Worm (Caenorhabditis elegans): ENCODE data around the gene eat-2.
A peak's percentile ranks its signal among the peaks of the same experiment; 100 is the strongest.

Gene eat-2

DNA sequence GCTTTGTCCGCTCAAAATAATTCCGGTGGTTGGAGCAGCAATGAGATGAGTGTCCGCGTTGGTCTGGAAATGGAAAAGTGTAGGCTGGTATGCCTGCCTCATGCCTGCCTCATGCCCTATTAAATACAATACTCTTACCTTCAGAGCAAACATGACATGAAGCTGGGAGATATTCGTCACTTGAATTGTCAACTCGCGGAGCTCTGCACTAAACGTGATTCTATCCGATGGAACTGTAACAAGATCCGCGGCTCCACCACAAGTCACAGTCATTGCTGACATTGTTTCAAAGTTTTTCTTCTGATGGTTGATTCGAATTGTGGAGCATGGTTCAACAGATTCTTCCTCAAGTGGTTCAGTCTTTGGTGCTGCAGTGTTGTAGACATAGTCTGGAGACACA, 1.7 kb upstream of the eat-2 start:
- TF ChIP-seq sptf-1 (tag; optimal IDR thresholded peaks at IDR 0.05) (no peak), efl-1 (optimal IDR thresholded peaks at IDR 0.05) (no peak), efl-1 (GFP tag; optimal IDR thresholded peaks at IDR 0.05 in 1 of 2) (peak in 1 of 2 experiments; percentile 67)

DNA sequence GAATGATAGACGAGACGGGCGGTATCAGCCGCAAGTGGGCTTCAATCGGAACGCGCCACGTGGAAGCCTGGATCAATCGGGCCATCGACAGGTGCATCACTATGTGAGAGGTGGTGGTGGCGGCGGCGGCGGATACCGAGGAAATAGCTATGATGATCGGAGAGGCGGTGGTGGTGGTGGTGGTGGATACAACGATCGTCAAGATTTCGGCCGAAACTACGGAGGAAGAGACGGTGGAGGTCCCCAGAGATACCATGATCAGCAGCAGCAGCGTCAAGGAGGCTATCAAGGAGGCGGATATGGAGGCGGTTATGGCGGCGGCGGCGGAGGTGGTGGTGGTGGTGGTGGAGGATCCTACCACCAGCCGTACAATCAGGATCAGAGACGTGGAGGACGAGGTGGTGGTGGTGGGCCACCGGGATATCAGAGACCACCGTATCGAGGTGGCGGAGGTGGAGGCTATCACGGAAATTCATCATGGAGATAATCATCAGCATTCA, 6.0 kb downstream of the eat-2 start:
- TF ChIP-seq nhr-71 (tag; optimal IDR thresholded peaks at IDR 0.05), result no peak
- no peak for TF ChIP-seq ztf-11 (tag; optimal IDR thresholded peaks at IDR 0.05)
- no peak for TF ChIP-seq tlp-1 (tag; optimal IDR thresholded peaks at IDR 0.05)
- no peak for TF ChIP-seq sptf-1 (tag; optimal IDR thresholded peaks at IDR 0.05)
- no peak for TF ChIP-seq lsy-2 (tag; optimal IDR thresholded peaks at IDR 0.05)
- no peak for TF ChIP-seq mef-2 (tag; optimal IDR thresholded peaks at IDR 0.05)
- no peak for TF ChIP-seq fkh-8 (tag; optimal IDR thresholded peaks at IDR 0.05)
- no peak for TF ChIP-seq alr-1 (tag; optimal IDR thresholded peaks at IDR 0.05; ENCODE audit: borderline replicate concordance)
- no peak for TF ChIP-seq zag-1 (tag; optimal IDR thresholded peaks at IDR 0.05)
- TF ChIP-seq hpl-2 (GFP tag; optimal IDR thresholded peaks at IDR 0.05), result no peak
- TF ChIP-seq swsn-7 (tag; optimal IDR thresholded peaks at IDR 0.05), result no peak
- TF ChIP-seq fkh-10 (GFP tag; optimal IDR thresholded peaks at IDR 0.05), result no peak

DNA sequence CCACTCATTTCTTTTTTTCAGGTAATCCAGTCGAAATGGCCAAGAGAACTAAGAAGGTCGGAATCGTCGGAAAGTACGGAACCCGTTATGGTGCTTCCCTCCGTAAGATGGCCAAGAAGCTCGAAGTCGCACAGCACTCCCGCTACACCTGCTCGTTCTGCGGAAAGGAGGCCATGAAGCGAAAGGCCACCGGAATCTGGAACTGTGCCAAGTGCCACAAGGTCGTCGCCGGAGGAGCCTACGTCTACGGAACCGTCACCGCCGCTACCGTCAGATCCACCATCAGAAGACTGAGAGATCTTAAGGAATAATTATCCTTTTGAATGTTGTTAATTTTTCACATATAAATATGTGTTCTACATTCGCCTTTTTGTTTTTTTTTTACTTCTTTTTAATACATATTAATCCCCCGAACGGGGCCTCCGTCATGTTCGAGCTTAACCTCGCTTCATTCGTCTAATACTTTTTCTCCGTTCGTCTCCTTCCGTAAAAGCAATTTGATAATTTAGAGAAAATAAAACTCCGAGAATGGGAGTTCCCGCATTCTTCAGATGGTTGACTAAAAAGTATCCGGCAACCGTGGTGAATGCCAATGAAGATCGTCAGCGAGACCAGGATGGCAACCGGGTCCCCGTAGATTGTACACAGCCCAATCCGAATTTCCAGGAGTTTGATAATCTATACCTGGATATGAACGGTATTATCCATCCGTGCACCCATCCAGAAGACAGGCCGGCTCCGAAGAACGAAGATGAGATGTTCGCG, 16.0 kb downstream of the eat-2 start, which contains the start of the genes rpl-43 and xrn-2:
Gene rpl-43 (plus strand): TSS at position 36 of the 765 bp plus-strand sequence.
Gene xrn-2 (plus strand): TSS at position 510 of the 765 bp plus-strand sequence.
- TF ChIP-seq nhr-28 (tag; optimal IDR thresholded peaks at IDR 0.05) (no peak), tlp-1 (tag; optimal IDR thresholded peaks at IDR 0.05) (no peak), skn-1 (tag; optimal IDR thresholded peaks at IDR 0.05) (no peak), snpc-4 (tag; optimal IDR thresholded peaks at IDR 0.05) (no peak), mdl-1 (tag; optimal IDR thresholded peaks at IDR 0.05) (no peak), elt-3 (tag; optimal IDR thresholded peaks at IDR 0.05) (no peak), efl-1 (optimal IDR thresholded peaks at IDR 0.05) (peak; percentile 12 to 19), efl-1 (GFP tag; optimal IDR thresholded peaks at IDR 0.05 in 1 of 2) (peak in 1 of 2 experiments; percentile 81), dsc-1 (tag; optimal IDR thresholded peaks at IDR 0.05) (no peak), zag-1 (tag; optimal IDR thresholded peaks at IDR 0.05) (no peak), lir-3 (tag; optimal IDR thresholded peaks at IDR 0.05; ENCODE audit: poor library complexity) (no peak), unc-130 (tag; optimal IDR thresholded peaks at IDR 0.05) (no peak), swsn-7 (tag; optimal IDR thresholded peaks at IDR 0.05) (no peak), nhr-77 (tag; optimal IDR thresholded peaks at IDR 0.05) (peak; percentile 23), nhr-71 (tag; optimal IDR thresholded peaks at IDR 0.05) (no peak), fkh-4 (tag; optimal IDR thresholded peaks at IDR 0.05; ENCODE audit: borderline replicate concordance) (no peak), tbx-2 (tag; optimal IDR thresholded peaks at IDR 0.05) (no peak), irx-1 (tag; optimal IDR thresholded peaks at IDR 0.05) (no peak), nhr-90 (tag; optimal IDR thresholded peaks at IDR 0.05; ENCODE audit: poor library complexity) (peak; percentile 13), F16B12.6 (tag; optimal IDR thresholded peaks at IDR 0.05) (no peak), alr-1 (tag; optimal IDR thresholded peaks at IDR 0.05; ENCODE audit: borderline replicate concordance) (no peak), mab-9 (GFP tag; IDR thresholded peaks at IDR 0.05) (no peak), sup-37 (GFP tag; optimal IDR thresholded peaks at IDR 0.05) (no peak), mep-1 (tag; optimal IDR thresholded peaks at IDR 0.05) (no peak), lsy-2 (tag; optimal IDR thresholded peaks at IDR 0.05) (peak in 1 of 2 experiments; percentile 30), pax-3 (tag; optimal IDR thresholded peaks at IDR 0.05) (no peak), ets-5 (GFP tag; IDR thresholded peaks at IDR 0.05) (no peak), aly-2 (tag; optimal IDR thresholded peaks at IDR 0.05) (no peak), xbp-1 (tag; optimal IDR thresholded peaks at IDR 0.05) (no peak), nhr-12 (tag; optimal IDR thresholded peaks at IDR 0.05) (no peak), ceh-63 (GFP tag; optimal IDR thresholded peaks at IDR 0.05) (no peak), lin-39 (tag; optimal IDR thresholded peaks at IDR 0.05) (no peak), C16A3.4 (tag; optimal IDR thresholded peaks at IDR 0.05) (no peak), nhr-47 (tag; optimal IDR thresholded peaks at IDR 0.05) (peak; percentile 37), pag-3 (tag; optimal IDR thresholded peaks at IDR 0.05; ENCODE audit: borderline replicate concordance, insufficient read depth) (no peak), unc-86 (tag; optimal IDR thresholded peaks at IDR 0.05) (no peak), unc-62 (GFP tag; optimal IDR thresholded peaks at IDR 0.05) (no peak), hpl-2 (GFP tag; optimal IDR thresholded peaks at IDR 0.05) (no peak), hlh-17 (GFP tag; optimal IDR thresholded peaks at IDR 0.05; ENCODE audit: borderline replicate concordance) (no peak), grh-1 (GFP tag; IDR thresholded peaks at IDR 0.05) (0 out of 2 replicates have a peak, but pooled peaks have one; percentile 28), mef-2 (tag; optimal IDR thresholded peaks at IDR 0.05) (no peak)

Data from whole organism, L1 larva.